Worm (Caenorhabditis elegans): Measurements from ENCODE around the gene VC5.2.

VC5.2 gene

ce11 chrV:7075646-7076045 is 10.1 kb upstream of the VC5.2 start, which contains the start of gene npa-1:
Gene npa-1 (plus strand): TSS chrV:7075787.
- TF ChIP-seq unc-62 (GFP tag; optimal IDR thresholded peaks at IDR 0.05), result no peak

ce11 chrV:7076161-7076560 is 9.6 kb upstream of the VC5.2 start:
- TF ChIP-seq unc-62 (GFP tag; optimal IDR thresholded peaks at IDR 0.05), result no peak

- TF ChIP-seq unc-62 (GFP tag; optimal IDR thresholded peaks at IDR 0.05), result no peak
These were observed 7.0 kb upstream of the VC5.2 start for ce11 chrV:7078765-7079164.

ce11 chrV:7079388-7079787 is 6.4 kb upstream of the VC5.2 start:
- no peak for TF ChIP-seq unc-62 (GFP tag; optimal IDR thresholded peaks at IDR 0.05)

- TF ChIP-seq unc-62 (GFP tag; optimal IDR thresholded peaks at IDR 0.05), result no peak
These were observed 1.1 kb upstream of the VC5.2 start, which contains the start of gene mys-1 for ce11 chrV:7084612-7085139. Gene mys-1 (minus strand): TSS chrV:7084662.

ce11 chrV:7087340-7087739 is 1.6 kb downstream of the VC5.2 start:
- TF ChIP-seq unc-62 (GFP tag; optimal IDR thresholded peaks at IDR 0.05), result no peak

- no peak for TF ChIP-seq unc-62 (GFP tag; optimal IDR thresholded peaks at IDR 0.05)
These were observed 3.5 kb downstream of the VC5.2 start for ce11 chrV:7089217-7089616.

ce11 chrV:7091287-7091686 is 5.5 kb downstream of the VC5.2 start, which contains the start of gene nhr-286:
Gene nhr-286 (minus strand): TSS chrV:7091610.
- no peak for TF ChIP-seq unc-62 (GFP tag; optimal IDR thresholded peaks at IDR 0.05)

ce11 chrV:7093720-7094401 is 8.1 kb downstream of the VC5.2 start, which contains the start of gene nhr-135:
Gene nhr-135 (minus strand): TSS chrV:7093770.
- no peak for TF ChIP-seq unc-62 (GFP tag; optimal IDR thresholded peaks at IDR 0.05)

- no peak for TF ChIP-seq unc-62 (GFP tag; optimal IDR thresholded peaks at IDR 0.05)
These were observed 9.7 kb downstream of the VC5.2 start for ce11 chrV:7095254-7095990.

- no peak for TF ChIP-seq unc-62 (GFP tag; optimal IDR thresholded peaks at IDR 0.05)
These were observed 10.5 kb downstream of the VC5.2 start for ce11 chrV:7096129-7096730.

- no peak for TF ChIP-seq unc-62 (GFP tag; optimal IDR thresholded peaks at IDR 0.05)
These were observed 11.1 kb downstream of the VC5.2 start for ce11 chrV:7096811-7097210.

ce11 chrV:7103247-7103646 is 17.5 kb downstream of the VC5.2 start, which contains the start of gene odr-2:
Gene odr-2 (plus strand): TSS chrV:7103547.
- no peak for TF ChIP-seq unc-62 (GFP tag; optimal IDR thresholded peaks at IDR 0.05)

ce11 chrV:7106499-7107152 is 20.9 kb downstream of the VC5.2 start:
- TF ChIP-seq unc-62 (GFP tag; optimal IDR thresholded peaks at IDR 0.05), result no peak

ce11 chrV:7110370-7110769 is 24.6 kb downstream of the VC5.2 start:
- no peak for TF ChIP-seq unc-62 (GFP tag; optimal IDR thresholded peaks at IDR 0.05)

- TF ChIP-seq unc-62 (GFP tag; optimal IDR thresholded peaks at IDR 0.05), result no peak
These were observed 25.5 kb downstream of the VC5.2 start for ce11 chrV:7111276-7111675.

Data from whole organism, dauer.